Fruit fly (Drosophila melanogaster): ENCODE data around the gene CG15482.

Gene CG15482

dm6 chr2L:13203437-13204137 lies 8.0 kb downstream of the CG15482 start, which contains the start of gene Pect (continued):
- TF ChIP-seq CG16813 (GFP tag; IDR thresholded peaks at IDR 0.05; ENCODE audit: partially characterized antibody) (peak; percentile 53), ems (GFP tag; optimal IDR thresholded peaks at IDR 0.05) (no peak), lbe (GFP tag; optimal IDR thresholded peaks at IDR 0.05) (no peak), CG10267 (tag; optimal IDR thresholded peaks at IDR 0.05) (peak; percentile 60), eve (GFP tag; optimal IDR thresholded peaks at IDR 0.05) (no peak), Gsc (GFP tag; IDR thresholded peaks at IDR 0.05) (no peak), CG17802 (tag; optimal IDR thresholded peaks at IDR 0.05) (no peak), CG6765 (GFP tag; optimal IDR thresholded peaks at IDR 0.05) (peak; percentile 9), CG3847 (GFP tag; IDR thresholded peaks at IDR 0.05) (0 out of 2 replicates have a peak, but pooled peaks have one; percentile 28), Med (GFP tag) (peak; percentile 79), CG10959 (GFP tag; IDR thresholded peaks at IDR 0.05) (no peak), stc (GFP tag; IDR thresholded peaks at IDR 0.05) (peak; percentile 19; the same call in 1 of the 2 replicates), vfl (GFP tag; optimal IDR thresholded peaks at IDR 0.05) (no peak), croc (GFP tag; conservative IDR thresholded peaks at IDR 0.05) (no peak), CG7372 (GFP tag; IDR thresholded peaks at IDR 0.05) (no peak), Adf1 (GFP tag; IDR thresholded peaks at IDR 0.05) (peak; percentile 29), jigr1 (GFP tag; IDR thresholded peaks at IDR 0.05) (no peak), Xbp1 (GFP tag; optimal IDR thresholded peaks at IDR 0.05) (peak; percentile 2), Bdp1 (GFP tag; optimal IDR thresholded peaks at IDR 0.05) (no peak), MESR4 (GFP tag; optimal IDR thresholded peaks at IDR 0.05) (peak; percentile 83), CG8388 (GFP tag; optimal IDR thresholded peaks at IDR 0.05) (no peak), Ssrp (tag; optimal IDR thresholded peaks at IDR 0.05) (peak; percentile 46), Six4 (GFP tag; optimal IDR thresholded peaks at IDR 0.05) (peak; percentile 4), otp (GFP tag; IDR thresholded peaks at IDR 0.05) (no peak), scrt (GFP tag; optimal IDR thresholded peaks at IDR 0.05) (no peak), E2f2 (GFP tag; IDR thresholded peaks at IDR 0.05) (0 out of 2 replicates have a peak, but pooled peaks have one; percentile 6), Dp (GFP tag; optimal IDR thresholded peaks at IDR 0.05) (peak; percentile 10), CG31388 (GFP tag; optimal IDR thresholded peaks at IDR 0.05) (no peak), tup (GFP tag; optimal IDR thresholded peaks at IDR 0.05) (no peak), gcm (GFP tag; optimal IDR thresholded peaks at IDR 0.05) (no peak), lmd (GFP tag; IDR thresholded peaks at IDR 0.05) (no peak), schlank (tag; optimal IDR thresholded peaks at IDR 0.05) (peak; percentile 16), CG31365 (tag; optimal IDR thresholded peaks at IDR 0.05) (no peak), CG5953 (GFP tag; IDR thresholded peaks at IDR 0.05) (no peak), ci (GFP tag; IDR thresholded peaks at IDR 0.05) (peak; percentile 9; the same call in 1 of the 3 replicates), CG17186 (GFP tag; optimal IDR thresholded peaks at IDR 0.05) (peak; percentile 11), CG17829 (tag; optimal IDR thresholded peaks at IDR 0.05) (peak; percentile 14), ham (GFP tag; IDR thresholded peaks at IDR 0.05) (peak; percentile 34; the same call in 1 of the 2 replicates), ara (GFP tag; IDR thresholded peaks at IDR 0.05) (no peak), sna (GFP tag; IDR thresholded peaks at IDR 0.05; ENCODE audit: partially characterized antibody) (0 out of 2 replicates have a peak, but pooled peaks have one; percentile 35), NC2β (GFP tag; optimal IDR thresholded peaks at IDR 0.05) (peak; percentile 4), CG4820 (GFP tag; optimal IDR thresholded peaks at IDR 0.05) (no peak), Hmr (GFP tag; optimal IDR thresholded peaks at IDR 0.05) (peak; percentile 6), toy (GFP tag; IDR thresholded peaks at IDR 0.05) (no peak), vnd (GFP tag; IDR thresholded peaks at IDR 0.05; ENCODE audit: partially characterized antibody) (peak; percentile 40; the same call in 1 of the 3 replicates), HmgZ (tag; optimal IDR thresholded peaks at IDR 0.05) (peak; percentile 62), phol (tag; optimal IDR thresholded peaks at IDR 0.05) (peak; percentile 63), Dbx (GFP tag; IDR thresholded peaks at IDR 0.05) (no peak; the same call in 2 of the 3 replicates), pros (GFP tag; optimal IDR thresholded peaks at IDR 0.05) (peak; percentile 31)

All from whole organism, embryonic.